Fruit fly (Drosophila melanogaster) whole organism, embryonic: ENCODE measurements around the gene CG15865.
A peak's percentile ranks its signal among the peaks of the same experiment; 100 is the strongest.

ENCODE experiments used
- B-H2 ChIP-seq: fragments of 200-800 bp; sonication (Bioruptor generic); optimal IDR thresholded peaks from 2 replicates; lab custom pipeline; 2018; ENCODE audit warnings: missing biosample characterization, mild to moderate bottlenecking, missing genetic modification characterization
- Bteb2 ChIP-seq: fragments of 200-800 bp; sonication (Bioruptor generic); optimal IDR thresholded peaks from 2 replicates; lab custom pipeline; 2016; ENCODE audit warnings: missing biosample characterization, missing genetic modification characterization
- CG10366 ChIP-seq: fragments of 200-800 bp; sonication (Bioruptor generic); IDR thresholded peaks from 2 replicates; pipeline ENCODE4 v1.3.6; 2022; ENCODE audit warnings: missing biosample characterization, missing genetic modification characterization
- CG10462 ChIP-seq: fragments of 200-800 bp; sonication (Bioruptor generic); optimal IDR thresholded peaks from 2 replicates; lab custom pipeline; 2016; ENCODE audit warnings: missing biosample characterization, missing genetic modification characterization
- CG11085 ChIP-seq: fragments of 200-800 bp; sonication (Bioruptor generic); IDR thresholded peaks from 2 replicates; pipeline ENCODE4 v1.3.6; 2022; ENCODE audit warnings: missing biosample characterization, missing genetic modification characterization
- CG11456 ChIP-seq: fragments of 200-800 bp; sonication (Bioruptor generic); IDR thresholded peaks from 3 replicates; pipeline ENCODE4 v1.3.6; 2022; ENCODE audit warnings: missing biosample characterization, missing genetic modification characterization
- CG14710 ChIP-seq: fragments of 200-800 bp; sonication (Bioruptor generic); optimal IDR thresholded peaks from 3 replicates; lab custom pipeline; 2019; ENCODE audit warnings: missing biosample characterization, mild to moderate bottlenecking, missing genetic modification characterization, moderate library complexity
- CG1603 ChIP-seq: fragments of 200-800 bp; sonication (Bioruptor generic); optimal IDR thresholded peaks from 2 replicates; lab custom pipeline; 2019; ENCODE audit warnings: missing biosample characterization, mild to moderate bottlenecking, missing genetic modification characterization, moderate library complexity
- CG16779 ChIP-seq: fragments of 200-800 bp; sonication (Bioruptor generic); IDR thresholded peaks from 2 replicates; pipeline ENCODE4 v1.3.6; 2022; ENCODE audit warnings: missing biosample characterization, missing genetic modification characterization
- CG17328 ChIP-seq: fragments of 200-800 bp; sonication (Bioruptor generic); IDR thresholded peaks from 2 replicates; pipeline ENCODE4 v1.3.6; 2022; ENCODE audit warnings: missing biosample characterization, missing genetic modification characterization
- CG18262 ChIP-seq: fragments of 200-800 bp; optimal IDR thresholded peaks from 3 replicates; lab custom pipeline; 2019; ENCODE audit warnings: missing biosample characterization, mild to moderate bottlenecking, missing genetic modification characterization, moderate library complexity
- CG18599 ChIP-seq: fragments of 200-800 bp; sonication (Bioruptor generic); optimal IDR thresholded peaks from 3 replicates; lab custom pipeline; 2017; ENCODE audit warnings: missing biosample characterization, missing genetic modification characterization, mild to moderate bottlenecking, moderate library complexity, missing genetic modification reagents
- CG18764 ChIP-seq: fragments of 200-800 bp; sonication (Bioruptor generic); optimal IDR thresholded peaks from 3 replicates; lab custom pipeline; 2016; ENCODE audit warnings: missing biosample characterization, missing genetic modification characterization
- CG2202 ChIP-seq: fragments of 200-800 bp; sonication (Bioruptor generic); optimal IDR thresholded peaks from 2 replicates; lab custom pipeline; 2018; ENCODE audit warnings: missing biosample characterization, mild to moderate bottlenecking, missing genetic modification characterization
- CG30020 ChIP-seq: fragments of 200-800 bp; optimal IDR thresholded peaks from 2 replicates; lab custom pipeline; 2019; ENCODE audit warnings: missing biosample characterization, mild to moderate bottlenecking, missing genetic modification characterization, moderate library complexity
- CG30403 ChIP-seq: fragments of 200-800 bp; sonication (Bioruptor generic); optimal IDR thresholded peaks from 3 replicates; lab custom pipeline; 2016; ENCODE audit warnings: missing biosample characterization, missing genetic modification characterization
- CG31365 ChIP-seq: fragments of 200-800 bp; sonication (Bioruptor generic); optimal IDR thresholded peaks from 2 replicates; lab custom pipeline; 2018; ENCODE audit warnings: missing biosample characterization, mild to moderate bottlenecking, missing genetic modification characterization
- CG31441 ChIP-seq: fragments of 200-800 bp; sonication (Bioruptor generic); IDR thresholded peaks from 2 replicates; pipeline ENCODE4 v1.3.6; 2022; ENCODE audit warnings: missing biosample characterization, missing genetic modification characterization
- CG3847 ChIP-seq: fragments of 200-800 bp; sonication (Bioruptor generic); IDR thresholded peaks from 2 replicates; pipeline ENCODE4 v1.3.6; 2022; ENCODE audit warnings: missing biosample characterization, missing genetic modification characterization
- CG7839 ChIP-seq: fragments of 200-800 bp; sonication (Bioruptor generic); optimal IDR thresholded peaks from 3 replicates; lab custom pipeline; 2018; ENCODE audit warnings: missing biosample characterization, mild to moderate bottlenecking, missing genetic modification characterization, moderate library complexity
- CG7963 ChIP-seq: fragments of 200-800 bp; sonication (Bioruptor generic); IDR thresholded peaks from 3 replicates; pipeline ENCODE4 v1.3.6; 2022; ENCODE audit warnings: missing biosample characterization, missing genetic modification characterization; ENCODE audit not compliant: partially characterized antibody
- CG8388 ChIP-seq: fragments of 200-800 bp; sonication (Bioruptor generic); optimal IDR thresholded peaks from 2 replicates; lab custom pipeline; 2019; ENCODE audit warnings: missing biosample characterization, mild to moderate bottlenecking, missing genetic modification characterization, moderate library complexity
- CG8924 ChIP-seq: fragments of 200-800 bp; optimal IDR thresholded peaks from 3 replicates; lab custom pipeline; 2019; ENCODE audit warnings: missing biosample characterization, mild to moderate bottlenecking, missing genetic modification characterization, moderate library complexity
- CG9437 ChIP-seq: fragments of 200-800 bp; sonication (Bioruptor generic); optimal IDR thresholded peaks from 2 replicates; lab custom pipeline; 2018; ENCODE audit warnings: missing biosample characterization, mild to moderate bottlenecking, missing genetic modification characterization
- CG9727 ChIP-seq: fragments of 200-800 bp; sonication (Bioruptor generic); optimal IDR thresholded peaks from 3 replicates; lab custom pipeline; 2017; ENCODE audit warnings: missing biosample characterization, mild to moderate bottlenecking, missing genetic modification characterization
- D ChIP-seq, 2 experiments: fragments of 200-800 bp in 1 of 2; fragments of >200 bp in 1 of 2; sonication (Bioruptor generic) in 1 of 2; optimal IDR thresholded peaks; 2 replicates in 1 of 2; 3 replicates in 1 of 2; lab custom pipeline; 2017; ENCODE audit warnings: mild to moderate bottlenecking in 1 of 2, missing biosample characterization in 1 of 2, missing genetic modification characterization in 1 of 2, missing genetic modification reagents in 1 of 2
- Dek ChIP-seq: fragments of 200-800 bp; sonication (Bioruptor generic); optimal IDR thresholded peaks from 3 replicates; lab custom pipeline; 2019; ENCODE audit warnings: missing biosample characterization, mild to moderate bottlenecking, missing genetic modification characterization, moderate library complexity
- Eip74EF ChIP-seq, 2 experiments: fragments of 200-800 bp in 1 of 2; fragments of >200 bp in 1 of 2; sonication (Bioruptor generic) in 1 of 2; optimal IDR thresholded peaks; 2 replicates each; lab custom pipeline; 2017 to 2019; ENCODE audit warnings: missing biosample characterization in 2 of 2, missing genetic modification characterization in 2 of 2, mild to moderate bottlenecking in 1 of 2, moderate library complexity in 1 of 2
- Fer2 ChIP-seq: fragments of 200-800 bp; sonication (Bioruptor generic); optimal IDR thresholded peaks from 2 replicates; lab custom pipeline; 2018; ENCODE audit warnings: missing biosample characterization, mild to moderate bottlenecking, missing genetic modification characterization, moderate library complexity
- H15 ChIP-seq: fragments of 200-800 bp; sonication (Bioruptor generic); IDR thresholded peaks from 3 replicates; pipeline ENCODE4 v1.3.6; 2022; ENCODE audit warnings: missing biosample characterization, missing genetic modification characterization
- HLH3B ChIP-seq: fragments of 200-800 bp; sonication (Bioruptor generic); IDR thresholded peaks from 2 replicates; pipeline ENCODE4 v1.3.6; 2022; ENCODE audit warnings: missing biosample characterization, missing genetic modification characterization
- HmgZ ChIP-seq: fragments of 200-800 bp; sonication (Bioruptor generic); optimal IDR thresholded peaks from 2 replicates; lab custom pipeline; 2018; ENCODE audit warnings: missing biosample characterization, mild to moderate bottlenecking, missing genetic modification characterization
- Hmx ChIP-seq: fragments of 200-800 bp; sonication (Bioruptor generic); optimal IDR thresholded peaks from 2 replicates; lab custom pipeline; 2016; ENCODE audit warnings: missing biosample characterization, missing genetic modification characterization
- Hr78 ChIP-seq, 2 experiments: fragments of 200-800 bp in 1 of 2; fragments of >200 bp in 1 of 2; sonication (Bioruptor generic) in 1 of 2; optimal IDR thresholded peaks; 2 replicates each; lab custom pipeline; 2017 to 2019; ENCODE audit warnings: missing biosample characterization in 2 of 2, missing genetic modification characterization in 2 of 2, mild to moderate bottlenecking in 1 of 2, moderate library complexity in 1 of 2
- Ssrp ChIP-seq: fragments of 200-800 bp; sonication (Bioruptor generic); optimal IDR thresholded peaks from 2 replicates; lab custom pipeline; 2018; ENCODE audit warnings: missing biosample characterization, mild to moderate bottlenecking, missing genetic modification characterization, moderate library complexity
- TFAM ChIP-seq: fragments of 200-800 bp; sonication (Bioruptor generic); optimal IDR thresholded peaks from 2 replicates; lab custom pipeline; 2017; ENCODE audit warnings: missing biosample characterization, missing genetic modification characterization, inconsistent platforms
- ac ChIP-seq: fragments of 200-800 bp; sonication (Bioruptor generic); optimal IDR thresholded peaks from 3 replicates; lab custom pipeline; 2017; ENCODE audit warnings: missing biosample characterization, mild to moderate bottlenecking, missing genetic modification characterization
- bab2 ChIP-seq: fragments of 200-800 bp; sonication (Bioruptor generic); optimal IDR thresholded peaks from 2 replicates; lab custom pipeline; 2016; ENCODE audit warnings: missing biosample characterization, missing genetic modification characterization
- dmrt99B ChIP-seq: fragments of 200-800 bp; sonication (Bioruptor generic); optimal IDR thresholded peaks from 2 replicates; lab custom pipeline; 2018; ENCODE audit warnings: missing biosample characterization, mild to moderate bottlenecking, missing genetic modification characterization, moderate library complexity
- exex ChIP-seq: fragments of 200-800 bp; sonication (Bioruptor generic); optimal IDR thresholded peaks from 4 replicates; lab custom pipeline; 2018; ENCODE audit warnings: missing biosample characterization, mild to moderate bottlenecking, missing genetic modification characterization, moderate library complexity
- gem ChIP-seq: fragments of 200-800 bp; sonication (Bioruptor generic); optimal IDR thresholded peaks from 2 replicates; lab custom pipeline; 2019; ENCODE audit warnings: missing biosample characterization, mild to moderate bottlenecking, missing genetic modification characterization, moderate library complexity
- gro ChIP-seq: fragments of 200-800 bp; sonication (Bioruptor generic); optimal IDR thresholded peaks from 2 replicates; lab custom pipeline; 2016; ENCODE audit warnings: missing biosample characterization, missing genetic modification characterization
- hbn ChIP-seq: fragments of 200-800 bp; sonication (Bioruptor generic); IDR thresholded peaks from 2 replicates; pipeline ENCODE4 v1.3.6; 2022; ENCODE audit warnings: missing biosample characterization, missing genetic modification characterization; ENCODE audit not compliant: partially characterized antibody
- ind ChIP-seq: fragments of 200-800 bp; sonication (Bioruptor generic); optimal IDR thresholded peaks from 3 replicates; lab custom pipeline; 2016; ENCODE audit warnings: missing biosample characterization, missing genetic modification characterization
- lbe ChIP-seq: fragments of 200-800 bp; sonication (Bioruptor generic); optimal IDR thresholded peaks from 2 replicates; lab custom pipeline; 2016; ENCODE audit warnings: missing biosample characterization, mild to moderate bottlenecking, missing genetic modification characterization
- mam ChIP-seq: fragments of 200-800 bp; sonication (Bioruptor generic); optimal IDR thresholded peaks from 3 replicates; lab custom pipeline; 2016; ENCODE audit warnings: missing biosample characterization, missing genetic modification characterization
- pb ChIP-seq: fragments of 200-800 bp; sonication (Bioruptor generic); optimal IDR thresholded peaks from 3 replicates; lab custom pipeline; 2016; ENCODE audit warnings: missing biosample characterization, missing genetic modification characterization
- slou ChIP-seq: fragments of 200-800 bp; sonication (Bioruptor generic); optimal IDR thresholded peaks from 3 replicates; lab custom pipeline; 2016; ENCODE audit warnings: missing biosample characterization, missing genetic modification characterization

CG15865 gene

DNA sequence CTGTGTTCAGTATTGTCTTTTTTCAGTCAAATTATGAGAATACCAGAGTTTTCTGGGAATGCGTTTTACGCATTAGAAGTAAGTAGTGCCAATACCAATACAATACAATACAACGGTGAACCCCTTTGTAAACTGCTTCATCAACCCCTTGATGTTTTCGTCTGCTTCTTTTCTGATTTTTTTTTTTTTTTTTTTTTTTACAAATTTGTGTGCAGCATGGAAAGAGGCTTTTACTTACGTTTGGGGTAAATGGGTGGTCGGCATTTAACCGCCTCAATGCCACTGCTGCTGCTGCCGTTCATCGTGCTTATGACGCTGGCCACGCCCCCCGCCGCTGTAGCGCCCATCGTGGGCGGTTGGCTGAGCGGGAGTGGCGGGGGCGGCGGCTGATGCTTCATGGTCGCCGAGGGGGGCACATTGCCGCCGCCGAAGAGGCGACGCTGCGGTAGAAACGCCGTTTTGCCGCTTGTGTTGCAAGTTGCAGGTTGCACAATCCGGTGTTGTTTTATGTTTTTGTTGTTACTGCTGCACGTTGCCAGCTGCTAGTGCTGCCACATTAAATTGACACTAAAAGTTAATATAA is 29.6 kb upstream of the CG15865 start (continued):
- no peak for TF ChIP-seq B-H2 (GFP tag; lab: Kevin White, UChicago)
- no peak for TF ChIP-seq Bteb2
- TF ChIP-seq CG11456 (GFP tag; lab: Robert Waterston, UW): 0 out of 3 replicates have a peak, but pooled peaks have one; percentile 56
- TF ChIP-seq ind (GFP tag; lab: Kevin White, UChicago): no peak
- TF ChIP-seq TFAM (GFP tag; lab: Kevin White, UChicago): no peak
- TF ChIP-seq HLH3B (GFP tag; lab: Robert Waterston, UW): no peak
- TF ChIP-seq CG16779 (GFP tag; lab: Robert Waterston, UW): 0 out of 2 replicates have a peak, but pooled peaks have one; percentile 4
- TF ChIP-seq bab2 (GFP tag; lab: Kevin White, UChicago): no peak
- TF ChIP-seq CG7963 (GFP tag; lab: Robert Waterston, UW): no peak
- TF ChIP-seq CG2202 (tag; lab: Kevin White, UChicago): no peak
- TF ChIP-seq H15: no peak
- no peak for TF ChIP-seq mam
- TF ChIP-seq CG10462 (GFP tag; lab: Kevin White, UChicago): no peak
- no peak for TF ChIP-seq CG1603 (tag; lab: Kevin White, UChicago)
- TF ChIP-seq CG18764 (GFP tag; lab: Kevin White, UChicago): no peak
- TF ChIP-seq slou (GFP tag; lab: Kevin White, UChicago): no peak
- TF ChIP-seq CG31365 (tag; lab: Kevin White, UChicago): peak; percentile 2
- no peak for TF ChIP-seq CG14710 (tag; lab: Kevin White, UChicago)

DNA sequence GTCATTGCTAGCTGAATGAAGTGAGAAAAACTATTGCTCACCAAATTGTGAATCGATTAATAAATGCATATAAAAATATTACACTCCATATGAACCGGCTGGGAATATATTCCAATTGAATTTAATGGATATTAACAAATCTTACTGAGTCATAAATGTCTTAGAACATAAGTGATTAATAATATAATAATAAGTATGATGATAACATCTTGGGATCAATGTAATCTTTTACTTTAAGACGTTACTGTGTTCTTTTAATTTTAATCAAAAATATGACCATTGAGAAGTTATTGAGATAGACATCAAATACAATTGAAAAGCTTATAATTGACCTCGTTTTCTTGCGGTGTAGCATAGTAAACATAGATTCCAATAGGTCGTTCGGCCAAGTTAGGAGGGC is 28.1 kb upstream of the CG15865 start:
- TF ChIP-seq D (optimal IDR thresholded peaks at IDR 0.05; lab: Kevin White, UChicago): no peak
- no peak for TF ChIP-seq D (GFP tag; optimal IDR thresholded peaks at IDR 0.05; lab: Kevin White, UChicago)
- peak; percentile 1 for TF ChIP-seq CG18599 (GFP tag; lab: Kevin White, UChicago)
- TF ChIP-seq CG17328: no peak
- no peak for TF ChIP-seq hbn (GFP tag; lab: Robert Waterston, UW)
- peak; percentile 15 for TF ChIP-seq CG9437
- TF ChIP-seq CG10366 (GFP tag; lab: Robert Waterston, UW): 0 out of 2 replicates have a peak, but pooled peaks have one; percentile 11
- no peak for TF ChIP-seq exex (tag; lab: Kevin White, UChicago)
- peak; percentile 20 for TF ChIP-seq CG8924 (tag; lab: Kevin White, UChicago)
- peak in 1 of 2 experiments; percentile 25 for TF ChIP-seq Eip74EF (GFP tag; optimal IDR thresholded peaks at IDR 0.05; lab: Kevin White, UChicago)
- no peak for TF ChIP-seq Fer2 (tag; lab: Kevin White, UChicago)
- no peak for TF ChIP-seq pb (GFP tag; lab: Kevin White, UChicago)
- no peak for TF ChIP-seq Hmx (GFP tag; lab: Kevin White, UChicago)
- peak; percentile 49 for TF ChIP-seq dmrt99B (tag; lab: Kevin White, UChicago)
- TF ChIP-seq CG18262: no peak
- no peak for TF ChIP-seq gro
- no peak for TF ChIP-seq CG11085 (GFP tag; lab: Robert Waterston, UW)
- no peak for TF ChIP-seq ac (GFP tag; lab: Kevin White, UChicago)
- peak; percentile 51 for TF ChIP-seq CG7839 (tag; lab: Kevin White, UChicago)
- peak; percentile 16 for TF ChIP-seq CG30403 (GFP tag; lab: Kevin White, UChicago)
- TF ChIP-seq CG3847 (GFP tag; lab: Robert Waterston, UW): 0 out of 2 replicates have a peak, but pooled peaks have one; percentile 6
- no peak for TF ChIP-seq CG30020 (tag; lab: Kevin White, UChicago)
- peak; percentile 17 for TF ChIP-seq Ssrp (tag; lab: Kevin White, UChicago)
- no peak for TF ChIP-seq lbe
- peak; percentile 64 for TF ChIP-seq gem (tag; lab: Kevin White, UChicago)
- TF ChIP-seq Dek (tag; lab: Kevin White, UChicago): peak; percentile 18
- TF ChIP-seq HmgZ (tag; lab: Kevin White, UChicago): peak; percentile 3
- peak; percentile 20 for TF ChIP-seq CG9727
- peak; percentile 37; the same call in 1 of the 2 replicates for TF ChIP-seq CG31441 (GFP tag; lab: Robert Waterston, UW)
- TF ChIP-seq CG8388 (GFP tag; lab: Kevin White, UChicago): peak; percentile 13
- peak in 1 of 2 experiments; percentile 57 for TF ChIP-seq Hr78 (GFP tag; optimal IDR thresholded peaks at IDR 0.05; lab: Kevin White, UChicago)
